Fruit fly (Drosophila melanogaster) whole organism, wandering third instar larva: ENCODE results near the gene LanB1.

Experiments
- Abd-B ChIP-seq: fragments of >200 bp; optimal IDR thresholded peaks from 2 replicates; lab custom pipeline; 2017; ENCODE audit warnings: missing biosample characterization, missing genetic modification characterization
- CG32264 ChIP-seq: fragments of 200-800 bp; sonication (Bioruptor generic); optimal IDR thresholded peaks from 2 replicates; lab custom pipeline; 2016; ENCODE audit warnings: missing biosample characterization, missing genetic modification characterization
- CG9705 ChIP-seq: fragments of 200-800 bp; sonication (Bioruptor generic); optimal IDR thresholded peaks from 2 replicates; lab custom pipeline; 2018; ENCODE audit warnings: missing biosample characterization, mild to moderate bottlenecking, missing genetic modification characterization
- CrebA ChIP-seq: fragments of 200-800 bp; sonication (Bioruptor generic); optimal IDR thresholded peaks from 2 replicates; lab custom pipeline; 2016; ENCODE audit warnings: missing biosample characterization, mild to moderate bottlenecking, missing genetic modification characterization, borderline replicate concordance
- Dfd ChIP-seq: fragments of >200 bp; optimal IDR thresholded peaks from 2 replicates; lab custom pipeline; 2017; ENCODE audit warnings: missing biosample characterization, missing genetic modification characterization
- Dif ChIP-seq: fragments of 200-275, 200-300 bp; sonication (Bioruptor generic); optimal IDR thresholded peaks from 2 replicates; lab custom pipeline; 2018; ENCODE audit warnings: missing biosample characterization, missing genetic modification characterization; ENCODE audit not compliant: partially characterized antibody
- HLH106 ChIP-seq: fragments of 200-800 bp; optimal IDR thresholded peaks from 3 replicates; lab custom pipeline; 2019; ENCODE audit warnings: missing biosample characterization, mild to moderate bottlenecking, missing genetic modification characterization, moderate library complexity
- Hnf4 ChIP-seq: fragments of 200-800 bp; sonication (Bioruptor generic); optimal IDR thresholded peaks from 2 replicates; lab custom pipeline; 2016; ENCODE audit warnings: missing biosample characterization, mild to moderate bottlenecking, missing genetic modification characterization
- Hr78 ChIP-seq: fragments of >200 bp; optimal IDR thresholded peaks from 2 replicates; lab custom pipeline; 2017; ENCODE audit warnings: missing biosample characterization, missing genetic modification characterization
- Hr83 ChIP-seq: fragments of 200-300 bp; sonication (Bioruptor generic); optimal IDR thresholded peaks from 2 replicates; lab custom pipeline; 2016; ENCODE audit warnings: missing biosample characterization, mild to moderate bottlenecking, missing genetic modification characterization, moderate library complexity; ENCODE audit not compliant: poor library complexity, severe bottlenecking
- Jra ChIP-seq: sonication (Bioruptor generic); optimal IDR thresholded peaks from 2 replicates; lab custom pipeline; 2016; ENCODE audit warnings: missing biosample characterization, missing genetic modification characterization
- Mio ChIP-seq: sonication (Bioruptor generic); optimal IDR thresholded peaks from 2 replicates; lab custom pipeline; 2016; ENCODE audit warnings: missing biosample characterization, missing genetic modification characterization
- Myc ChIP-seq: fragments of >200 bp; optimal IDR thresholded peaks from 2 replicates; lab custom pipeline; 2017
- N ChIP-seq: fragments of >200 bp; optimal IDR thresholded peaks from 2 replicates; lab custom pipeline; 2018; ENCODE audit warnings: missing biosample characterization, missing external identifiers, missing genetic modification characterization
- OdsH ChIP-seq: fragments of 200-800 bp; sonication (Bioruptor generic); optimal IDR thresholded peaks from 2 replicates; lab custom pipeline; 2016; ENCODE audit warnings: missing biosample characterization, mild to moderate bottlenecking, missing genetic modification characterization
- Rel ChIP-seq, 2 experiments: fragments of 200-800 bp; sonication (Bioruptor generic) in 1 of 2; optimal IDR thresholded peaks; 2 replicates in 1 of 2; 3 replicates in 1 of 2; lab custom pipeline; 2016 to 2019; ENCODE audit warnings: mild to moderate bottlenecking in 2 of 2, missing biosample characterization in 2 of 2, missing genetic modification characterization in 2 of 2, moderate library complexity in 1 of 2
- Sp1 ChIP-seq: fragments of 200-800 bp; sonication (Bioruptor generic); optimal IDR thresholded peaks from 3 replicates; lab custom pipeline; 2019; ENCODE audit warnings: missing biosample characterization, mild to moderate bottlenecking, missing genetic modification characterization, moderate library complexity
- Vsx2 ChIP-seq: fragments of 200-300, 225-300 bp; sonication (Bioruptor generic); optimal IDR thresholded peaks from 2 replicates; lab custom pipeline; 2018; ENCODE audit warnings: missing biosample characterization, missing genetic modification characterization; ENCODE audit not compliant: partially characterized antibody
- br ChIP-seq: fragments of 200-800 bp; sonication (Bioruptor generic); optimal IDR thresholded peaks from 2 replicates; lab custom pipeline; 2016; ENCODE audit warnings: missing biosample characterization, missing genetic modification characterization
- brk ChIP-seq: fragments of 200-800 bp; sonication (Bioruptor generic); optimal IDR thresholded peaks from 2 replicates; lab custom pipeline; 2016; ENCODE audit warnings: missing biosample characterization, mild to moderate bottlenecking, missing genetic modification characterization
- dl ChIP-seq, 2 experiments: fragments of 175-275, 200-275 bp in 1 of 2; fragments of 200-275 bp in 1 of 2; sonication (Bioruptor generic); optimal IDR thresholded peaks; lab custom pipeline; 2018; ENCODE audit warnings: mild to moderate bottlenecking in 2 of 2, missing biosample characterization in 2 of 2, missing genetic modification characterization in 2 of 2, moderate library complexity in 2 of 2; ENCODE audit not compliant: partially characterized antibody in 2 of 2, insufficient read depth in 1 of 2
- dmrt93B ChIP-seq: fragments of 200-800 bp; sonication (Bioruptor generic); optimal IDR thresholded peaks from 2 replicates; lab custom pipeline; 2018; ENCODE audit warnings: missing biosample characterization, mild to moderate bottlenecking, missing genetic modification characterization
- dsf ChIP-seq: sonication (Bioruptor generic); optimal IDR thresholded peaks from 2 replicates; lab custom pipeline; 2016; ENCODE audit warnings: missing biosample characterization, missing genetic modification characterization, borderline replicate concordance
- ey ChIP-seq: fragments of 200-800 bp; sonication (Bioruptor generic); optimal IDR thresholded peaks from 2 replicates; lab custom pipeline; 2016; ENCODE audit warnings: missing biosample characterization, missing genetic modification characterization
- foxo ChIP-seq, 2 experiments: fragments of 200-800 bp; sonication (Bioruptor generic); optimal IDR thresholded peaks; 2 replicates in 1 of 2; 3 replicates in 1 of 2; lab custom pipeline; 2016 to 2017; ENCODE audit warnings: missing biosample characterization in 2 of 2, missing genetic modification characterization in 2 of 2
- fru ChIP-seq: fragments of 200-800 bp; sonication (Bioruptor generic); optimal IDR thresholded peaks from 3 replicates; lab custom pipeline; 2016; ENCODE audit warnings: missing biosample characterization, mild to moderate bottlenecking, missing genetic modification characterization
- h ChIP-seq: fragments of 200-800 bp; sonication (Bioruptor generic); optimal IDR thresholded peaks from 3 replicates; lab custom pipeline; 2016; ENCODE audit warnings: missing biosample characterization, mild to moderate bottlenecking, missing genetic modification characterization
- jim ChIP-seq: fragments of 175-275, 200-325 bp; sonication (Bioruptor generic); optimal IDR thresholded peaks from 2 replicates; lab custom pipeline; 2016; ENCODE audit warnings: missing biosample characterization, mild to moderate bottlenecking, missing genetic modification characterization
- lola ChIP-seq: fragments of >200 bp; optimal IDR thresholded peaks from 2 replicates; lab custom pipeline; 2017; ENCODE audit warnings: missing biosample characterization, missing genetic modification characterization
- pan ChIP-seq: fragments of >200 bp; optimal IDR thresholded peaks from 2 replicates; lab custom pipeline; 2017
- psq ChIP-seq: fragments of 200-800 bp; sonication (Bioruptor generic); optimal IDR thresholded peaks from 3 replicates; lab custom pipeline; 2017; ENCODE audit warnings: missing biosample characterization, mild to moderate bottlenecking, missing genetic modification characterization, moderate library complexity
- rgr ChIP-seq: fragments of 200-800 bp; sonication (Bioruptor generic); optimal IDR thresholded peaks from 3 replicates; lab custom pipeline; 2016; ENCODE audit warnings: missing biosample characterization, mild to moderate bottlenecking, missing genetic modification characterization
- sage ChIP-seq: fragments of 200-800 bp; sonication (Bioruptor generic); optimal IDR thresholded peaks from 2 replicates; lab custom pipeline; 2016; ENCODE audit warnings: missing biosample characterization, mild to moderate bottlenecking, missing genetic modification characterization
- sv ChIP-seq: fragments of 200-800 bp; sonication (Bioruptor generic); optimal IDR thresholded peaks from 3 replicates; lab custom pipeline; 2016; ENCODE audit warnings: missing biosample characterization, missing genetic modification characterization
- tai ChIP-seq: sonication (Bioruptor generic); optimal IDR thresholded peaks from 2 replicates; lab custom pipeline; 2016; ENCODE audit warnings: missing biosample characterization, missing genetic modification characterization
- usp ChIP-seq: fragments of >200 bp; optimal IDR thresholded peaks from 2 replicates; lab custom pipeline; 2017; ENCODE audit warnings: missing biosample characterization, missing genetic modification characterization
- woc ChIP-seq: sonication (Bioruptor generic); optimal IDR thresholded peaks from 2 replicates; lab custom pipeline; 2016; ENCODE audit warnings: missing biosample characterization, mild to moderate bottlenecking, missing genetic modification characterization

LanB1 gene

dm6 chr2L:7791356-7791738, 19.9 kb upstream of the LanB1 start:
- TF ChIP-seq rgr (no peak), foxo (GFP tag; optimal IDR thresholded peaks at IDR 0.05; lab: Kevin White, UChicago) (no peak), OdsH (GFP tag; lab: Kevin White, UChicago) (no peak), Dfd (no peak), Jra (GFP tag; lab: Kevin White, UChicago) (no peak)

- TF ChIP-seq usp (GFP tag; lab: Kevin White, UChicago) (no peak), jim (GFP tag; lab: Kevin White, UChicago) (no peak), CG32264 (GFP tag; lab: Kevin White, UChicago) (no peak), Myc (lab: Kevin White, UChicago) (no peak), Dfd (no peak), ey (GFP tag; lab: Kevin White, UChicago) (no peak), dl (GFP tag; optimal IDR thresholded peaks at IDR 0.05; lab: Kevin White, UChicago; ENCODE audit: insufficient read depth in 1 of 2, partially characterized antibody in 2 of 2) (no peak), N (GFP tag; lab: Kevin White, UChicago) (no peak), sage (no peak), fru (GFP tag; lab: Kevin White, UChicago) (no peak), psq (no peak), h (GFP tag; lab: Kevin White, UChicago) (no peak), dsf (GFP tag; lab: Kevin White, UChicago) (no peak), br (no peak), tai (no peak), HLH106 (tag; lab: Kevin White, UChicago) (no peak), Hnf4 (GFP tag; lab: Kevin White, UChicago) (no peak)
- TF ChIP-seq, all 38 proteins: peak for 0
Observed at dm6 chr2L:7794689-7795475, 16.4 kb upstream of the LanB1 start.

dm6 chr2L:7795859-7796258, 15.4 kb upstream of the LanB1 start, which contains the start of gene LKRSDH:
LKRSDH (minus strand) TSS chr2L:7795959.
- TF ChIP-seq dl (GFP tag; optimal IDR thresholded peaks at IDR 0.05; lab: Kevin White, UChicago; ENCODE audit: insufficient read depth in 1 of 2, partially characterized antibody in 2 of 2) (peak in 1 of 2 experiments; percentile 36), jim (GFP tag; lab: Kevin White, UChicago) (no peak)

dm6 chr2L:7799804-7800433, 11.3 kb upstream of the LanB1 start, which contains the start of the genes Herp and r2d2:
Herp (minus strand) TSS chr2L:7800058.
r2d2 (plus strand) TSS chr2L:7800147.
- TF ChIP-seq tai (no peak), lola (GFP tag; lab: Kevin White, UChicago) (no peak), Dif (GFP tag; lab: Kevin White, UChicago) (no peak), N (GFP tag; lab: Kevin White, UChicago) (no peak), Sp1 (GFP tag; lab: Kevin White, UChicago) (peak; percentile 92), OdsH (GFP tag; lab: Kevin White, UChicago) (peak; percentile 80), Myc (lab: Kevin White, UChicago) (peak; percentile 95), fru (GFP tag; lab: Kevin White, UChicago) (peak; percentile 90), br (peak; percentile 88), dl (GFP tag; optimal IDR thresholded peaks at IDR 0.05; lab: Kevin White, UChicago; ENCODE audit: insufficient read depth in 1 of 2, partially characterized antibody in 2 of 2) (no peak), sage (no peak), brk (GFP tag; lab: Kevin White, UChicago) (peak; percentile 71), h (GFP tag; lab: Kevin White, UChicago) (peak; percentile 88), Mio (GFP tag; lab: Kevin White, UChicago) (no peak), dsf (GFP tag; lab: Kevin White, UChicago) (peak; percentile 52), usp (GFP tag; lab: Kevin White, UChicago) (no peak), foxo (GFP tag; optimal IDR thresholded peaks at IDR 0.05; lab: Kevin White, UChicago) (peak in 1 of 2 experiments; percentile 92), Abd-B (GFP tag; lab: Kevin White, UChicago) (no peak), Jra (GFP tag; lab: Kevin White, UChicago) (peak; percentile 61), Hnf4 (GFP tag; lab: Kevin White, UChicago) (peak; percentile 79), HLH106 (tag; lab: Kevin White, UChicago) (peak; percentile 94), Rel (GFP tag; optimal IDR thresholded peaks at IDR 0.05; lab: Kevin White, UChicago) (no peak), Rel (tag; optimal IDR thresholded peaks at IDR 0.05; lab: Kevin White, UChicago) (peak; percentile 70), pan (lab: Kevin White, UChicago) (no peak), CG32264 (GFP tag; lab: Kevin White, UChicago) (peak; percentile 72), CrebA (GFP tag; lab: Kevin White, UChicago) (no peak), sv (GFP tag; lab: Kevin White, UChicago) (peak; percentile 90), Hr78 (GFP tag; lab: Kevin White, UChicago) (no peak), dmrt93B (GFP tag; lab: Kevin White, UChicago) (peak; percentile 81), Vsx2 (GFP tag; lab: Kevin White, UChicago) (no peak), CG9705 (peak; percentile 91), Dfd (no peak), ey (GFP tag; lab: Kevin White, UChicago) (peak; percentile 89), Hr83 (GFP tag; lab: Kevin White, UChicago) (no peak), woc (GFP tag; lab: Kevin White, UChicago) (peak; percentile 98), psq (peak; percentile 75), rgr (peak; percentile 86), jim (GFP tag; lab: Kevin White, UChicago) (no peak)
